Fruit fly (Drosophila melanogaster): Measurements from ENCODE around the gene CG31954.
A peak's percentile ranks its signal among the peaks of the same experiment; 100 is the strongest.

CG31954 gene

DNA sequence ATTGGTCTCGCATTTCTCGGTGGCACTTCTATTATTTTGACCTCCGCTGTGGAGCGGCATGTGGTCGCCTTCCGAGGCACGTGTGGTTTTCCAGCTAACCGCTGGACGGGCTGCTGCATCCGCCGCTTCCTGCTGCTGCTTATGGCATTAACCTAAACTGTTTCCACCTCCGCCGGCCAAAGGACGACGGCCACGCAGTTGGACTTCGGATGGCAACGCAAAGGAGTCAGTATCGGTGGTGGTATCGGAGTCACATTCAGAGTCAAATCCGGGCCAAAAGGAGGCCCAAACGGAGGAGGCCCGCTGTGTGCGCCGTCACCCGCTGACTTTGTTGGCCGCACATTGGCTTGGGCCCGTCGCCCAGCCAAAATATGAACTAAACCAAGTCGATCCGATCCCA is 39.8 kb upstream of the CG31954 start:
- TF ChIP-seq H15 (GFP tag; IDR thresholded peaks at IDR 0.05): 0 out of 3 replicates have a peak, but pooled peaks have one; percentile 10
- no peak for TF ChIP-seq chif (GFP tag; optimal IDR thresholded peaks at IDR 0.05)
- TF ChIP-seq twi (tag; optimal IDR thresholded peaks at IDR 0.05): peak; percentile 60
- TF ChIP-seq ato (GFP tag; IDR thresholded peaks at IDR 0.05; ENCODE audit: partially characterized antibody): no peak
- no peak for TF ChIP-seq CG11093 (GFP tag; IDR thresholded peaks at IDR 0.05)
- no peak for TF ChIP-seq HLH3B (GFP tag; IDR thresholded peaks at IDR 0.05)
- TF ChIP-seq Adf1 (GFP tag; IDR thresholded peaks at IDR 0.05): no peak
- no peak for TF ChIP-seq nerfin-2 (GFP tag; IDR thresholded peaks at IDR 0.05; ENCODE audit: partially characterized antibody)
- no peak for TF ChIP-seq ara (GFP tag; IDR thresholded peaks at IDR 0.05)
- no peak for TF ChIP-seq CG1647 (GFP tag; optimal IDR thresholded peaks at IDR 0.05)
- no peak for TF ChIP-seq HLH54F (GFP tag; optimal IDR thresholded peaks at IDR 0.05)
- TF ChIP-seq tll (GFP tag; optimal IDR thresholded peaks at IDR 0.05): peak in 1 of 2 experiments; percentile 63
- TF ChIP-seq cad (GFP tag; optimal IDR thresholded peaks at IDR 0.05): no peak
- no peak for TF ChIP-seq CG12155 (GFP tag; optimal IDR thresholded peaks at IDR 0.05)
- TF ChIP-seq CG12219 (GFP tag; optimal IDR thresholded peaks at IDR 0.05): no peak
- TF ChIP-seq Awh (GFP tag; IDR thresholded peaks at IDR 0.05): no peak
- no peak for TF ChIP-seq CG11696 (GFP tag; IDR thresholded peaks at IDR 0.05)
- TF ChIP-seq Dp (GFP tag; optimal IDR thresholded peaks at IDR 0.05): no peak
- no peak for TF ChIP-seq CG17829 (tag; optimal IDR thresholded peaks at IDR 0.05)
- no peak for TF ChIP-seq Trl (optimal IDR thresholded peaks at IDR 0.05)
- no peak for TF ChIP-seq Trl (GFP tag; optimal IDR thresholded peaks at IDR 0.05)
- TF ChIP-seq br (optimal IDR thresholded peaks at IDR 0.05): no peak
- no peak for TF ChIP-seq insv (GFP tag; optimal IDR thresholded peaks at IDR 0.05)
- no peak for TF ChIP-seq CG13296 (GFP tag; optimal IDR thresholded peaks at IDR 0.05)
- TF ChIP-seq Pdp1 (GFP tag; optimal IDR thresholded peaks at IDR 0.05): no peak
- no peak for TF ChIP-seq wdn (GFP tag; IDR thresholded peaks at IDR 0.05)
- TF ChIP-seq MESR4 (GFP tag; optimal IDR thresholded peaks at IDR 0.05): no peak
- no peak for TF ChIP-seq h (optimal IDR thresholded peaks at IDR 0.05)
- 0 out of 3 replicates have a peak, but pooled peaks have one; percentile 36 for TF ChIP-seq CG11456 (GFP tag; IDR thresholded peaks at IDR 0.05)
- no peak for TF ChIP-seq CG13123 (GFP tag; optimal IDR thresholded peaks at IDR 0.05)
- TF ChIP-seq pzg (GFP tag; optimal IDR thresholded peaks at IDR 0.05): no peak
- no peak for TF ChIP-seq CG6654 (GFP tag; optimal IDR thresholded peaks at IDR 0.05)
- TF ChIP-seq zen (tag; optimal IDR thresholded peaks at IDR 0.05): peak; percentile 83
- no peak for TF ChIP-seq bsh (GFP tag; optimal IDR thresholded peaks at IDR 0.05)
- TF ChIP-seq lilli (GFP tag; optimal IDR thresholded peaks at IDR 0.05): no peak
- TF ChIP-seq CG7556 (GFP tag; optimal IDR thresholded peaks at IDR 0.05): no peak
- no peak for TF ChIP-seq chm (GFP tag; IDR thresholded peaks at IDR 0.05)
- TF ChIP-seq Mrtf (GFP tag; IDR thresholded peaks at IDR 0.05): no peak
- TF ChIP-seq CG9609 (GFP tag; optimal IDR thresholded peaks at IDR 0.05): no peak
- no peak for TF ChIP-seq tgo (GFP tag; IDR thresholded peaks at IDR 0.05)
- TF ChIP-seq Stat92E (GFP tag; optimal IDR thresholded peaks at IDR 0.05): no peak
- TF ChIP-seq Hey (tag; optimal IDR thresholded peaks at IDR 0.05): no peak
- no peak for TF ChIP-seq prd (optimal IDR thresholded peaks at IDR 0.05)
- TF ChIP-seq prd (GFP tag; IDR thresholded peaks at IDR 0.05): 0 out of 3 replicates have a peak, but pooled peaks have one; percentile 22

DNA sequence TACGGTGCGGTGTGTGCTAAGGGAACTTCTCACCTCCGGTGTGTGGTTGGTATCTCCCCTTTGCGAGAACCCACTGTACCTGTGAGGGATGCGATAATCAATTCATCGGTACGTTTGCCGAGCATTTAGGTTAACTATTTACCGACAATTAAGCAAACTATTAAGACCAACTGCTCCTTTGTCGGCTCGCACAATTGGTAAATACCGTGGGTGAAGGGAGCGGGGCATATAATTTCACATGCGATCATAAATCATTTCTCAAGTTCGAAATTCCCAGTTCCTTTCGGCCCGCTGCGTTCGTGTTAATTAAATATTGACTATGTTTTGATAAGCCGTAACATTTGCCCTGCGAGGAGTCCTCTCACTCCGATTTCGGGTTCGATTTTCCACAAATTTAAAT is 39.0 kb upstream of the CG31954 start:
- TF ChIP-seq CG17568 (GFP tag; optimal IDR thresholded peaks at IDR 0.05) (no peak), twi (tag; optimal IDR thresholded peaks at IDR 0.05) (no peak), CG34422 (GFP tag; IDR thresholded peaks at IDR 0.05) (no peak), pros (GFP tag; optimal IDR thresholded peaks at IDR 0.05) (peak; percentile 4), Sox100B (GFP tag; optimal IDR thresholded peaks at IDR 0.05) (no peak), CG4730 (GFP tag; IDR thresholded peaks at IDR 0.05) (no peak), Vsx1 (GFP tag; optimal IDR thresholded peaks at IDR 0.05) (no peak), Hey (tag; optimal IDR thresholded peaks at IDR 0.05) (no peak), CG33557 (GFP tag; optimal IDR thresholded peaks at IDR 0.05) (peak; percentile 49), Med (GFP tag) (peak; percentile 39), seq (GFP tag; IDR thresholded peaks at IDR 0.05) (no peak), klu (GFP tag; IDR thresholded peaks at IDR 0.05) (no peak), Gug (GFP tag; IDR thresholded peaks at IDR 0.05) (no peak), gce (GFP tag; IDR thresholded peaks at IDR 0.05) (no peak)
